Fruit fly (Drosophila melanogaster): ENCODE data around the gene CG4119.

dm6 chrX:5715455-5716227 lies 49.8 kb downstream of the CG4119 start:
- TF ChIP-seq psq (optimal IDR thresholded peaks at IDR 0.05) (no peak), h (optimal IDR thresholded peaks at IDR 0.05) (no peak)

All from Kc167 (cell line).